Worm (Caenorhabditis elegans) whole organism, L1 larva: ENCODE results near the gene egl-4.

Source experiments
- F16B12.6 ChIP-seq: fragments of 150-350 bp; optimal IDR thresholded peaks from 2 replicates; lab custom pipeline; 2014; ENCODE audit warnings: missing biosample characterization, missing genetic modification characterization
- Y116A8C.19 ChIP-seq: sonication (generic microtip); optimal IDR thresholded peaks from 2 replicates; lab custom pipeline; 2016; ENCODE audit warnings: missing compliant biosample characterization, missing genetic modification characterization, borderline replicate concordance
- alr-1 ChIP-seq: fragments of 200-800 bp; sonication (Bioruptor generic); optimal IDR thresholded peaks from 2 replicates; lab custom pipeline; 2018; ENCODE audit warnings: borderline replicate concordance, mild to moderate bottlenecking, missing genetic modification characterization, missing compliant biosample characterization
- ama-1 ChIP-seq: fragments of 150-350 bp; optimal IDR thresholded peaks from 2 replicates; lab custom pipeline; 2014
- ceh-82 ChIP-seq, 3 experiments: fragments of 150-350 bp in 1 of 3; sonication (generic microtip) in 2 of 3; optimal IDR thresholded peaks; 2 replicates each; lab custom pipeline; 2014 to 2017; ENCODE audit warnings: missing biosample characterization in 3 of 3, missing genetic modification characterization in 3 of 3
- ces-1 ChIP-seq: fragments of 150-350 bp; optimal IDR thresholded peaks from 2 replicates; lab custom pipeline; 2014; ENCODE audit warnings: missing biosample characterization, missing genetic modification reagents, missing genetic modification characterization
- dsc-1 ChIP-seq: sonication (generic microtip); optimal IDR thresholded peaks from 2 replicates; lab custom pipeline; 2016; ENCODE audit warnings: mild to moderate bottlenecking, missing genetic modification characterization, missing compliant biosample characterization
- efl-1 ChIP-seq, 4 experiments: fragments of 150-350 bp; optimal IDR thresholded peaks in 3 of 4; peaks in 1 of 4; 1 replicate in 1 of 4; 2 replicates in 3 of 4; lab custom pipeline; 2014; ENCODE audit warnings: missing biosample characterization in 2 of 4, missing genetic modification characterization in 2 of 4, missing genetic modification reagents in 2 of 4
- egl-13 ChIP-seq: sonication (generic microtip); optimal IDR thresholded peaks from 2 replicates; lab custom pipeline; 2016; ENCODE audit warnings: missing genotype, missing genetic modification reagents, missing genetic modification characterization, missing compliant biosample characterization
- egl-27 ChIP-seq, 2 experiments: fragments of 150-350 bp in 1 of 2; sonication (generic microtip); optimal IDR thresholded peaks; 3 replicates each; lab custom pipeline; 2017 to 2018; ENCODE audit warnings: missing biosample characterization in 2 of 2, missing genetic modification characterization in 2 of 2, missing genetic modification reagents in 2 of 2
- elt-3 ChIP-seq, 6 experiments: fragments of 150-350 bp in 1 of 6; sonication (generic microtip); optimal IDR thresholded peaks; 2 replicates each; lab custom pipeline; 2017 to 2018; ENCODE audit warnings: missing biosample characterization in 6 of 6, missing genetic modification characterization in 6 of 6, inconsistent platforms in 1 of 6
- ets-5 ChIP-seq: fragments of 200-800 bp; sonication (Bioruptor generic); IDR thresholded peaks from 2 replicates; pipeline ENCODE4 v1.3.6; 2022; ENCODE audit warnings: missing genetic modification characterization, missing compliant biosample characterization
- fkh-4 ChIP-seq: sonication (generic microtip); optimal IDR thresholded peaks from 2 replicates; lab custom pipeline; 2016; ENCODE audit warnings: missing compliant biosample characterization, missing genetic modification characterization, borderline replicate concordance
- fkh-8 ChIP-seq: sonication (generic microtip); optimal IDR thresholded peaks from 2 replicates; lab custom pipeline; 2016; ENCODE audit warnings: mild to moderate bottlenecking, missing genetic modification characterization, missing compliant biosample characterization
- fos-1 ChIP-seq: fragments of 150-350 bp; optimal IDR thresholded peaks from 2 replicates; lab custom pipeline; 2014; ENCODE audit warnings: missing biosample characterization, missing genetic modification characterization
- grh-1 ChIP-seq: fragments of 200-800 bp; sonication (Bioruptor generic); IDR thresholded peaks from 2 replicates; pipeline ENCODE4 v1.3.6; 2022; ENCODE audit warnings: missing genetic modification reagents, missing genetic modification characterization, missing compliant biosample characterization
- isw-1 ChIP-seq: fragments of 200-800 bp; sonication (Bioruptor generic); IDR thresholded peaks from 2 replicates; pipeline ENCODE4 v1.3.6; 2022; ENCODE audit warnings: missing genetic modification characterization, missing compliant biosample characterization
- lin-14 ChIP-seq: fragments of 200-800 bp; sonication (Bioruptor generic); optimal IDR thresholded peaks from 2 replicates; lab custom pipeline; 2018; ENCODE audit warnings: mild to moderate bottlenecking, missing genetic modification characterization, moderate library complexity, missing compliant biosample characterization
- lin-15B ChIP-seq: fragments of 150-350 bp; sonication (generic microtip); optimal IDR thresholded peaks from 3 replicates; lab custom pipeline; 2014; ENCODE audit warnings: missing biosample characterization, missing genetic modification characterization
- mab-9 ChIP-seq: fragments of 200-800 bp; sonication (Bioruptor generic); IDR thresholded peaks from 2 replicates; pipeline ENCODE4 v1.3.6; 2022; ENCODE audit warnings: missing genetic modification reagents, missing genetic modification characterization, missing compliant biosample characterization
- nhr-12 ChIP-seq: sonication (generic microtip); optimal IDR thresholded peaks from 2 replicates; lab custom pipeline; 2017; ENCODE audit warnings: missing biosample characterization, missing genetic modification characterization
- nhr-19 ChIP-seq: fragments of 200-800 bp; sonication (Bioruptor generic); conservative IDR thresholded peaks from 2 replicates; pipeline ENCODE4 v1.3.6; 2022; ENCODE audit warnings: missing genetic modification characterization, missing compliant biosample characterization
- nhr-47 ChIP-seq: sonication (generic microtip); optimal IDR thresholded peaks from 2 replicates; lab custom pipeline; 2016; ENCODE audit warnings: mild to moderate bottlenecking, missing genetic modification characterization, moderate library complexity, missing compliant biosample characterization
- nhr-71 ChIP-seq: sonication (generic microtip); optimal IDR thresholded peaks from 2 replicates; lab custom pipeline; 2016; ENCODE audit warnings: mild to moderate bottlenecking, missing genetic modification characterization, moderate library complexity, missing compliant biosample characterization
- nhr-85 ChIP-seq: sonication (generic microtip); peaks from one replicate; lab custom pipeline; 2016; ENCODE audit warnings: missing genetic modification characterization, inconsistent platforms, missing compliant biosample characterization
- pag-3 ChIP-seq: sonication (generic microtip); optimal IDR thresholded peaks from 2 replicates; lab custom pipeline; 2017; ENCODE audit warnings: missing genetic modification characterization, mild to moderate bottlenecking, missing compliant biosample characterization, antibody characterized with exemption, borderline replicate concordance; ENCODE audit not compliant: insufficient read depth
- pax-3 ChIP-seq: fragments of 200-800 bp; sonication (Bioruptor generic); optimal IDR thresholded peaks from 2 replicates; lab custom pipeline; 2018; ENCODE audit warnings: mild to moderate bottlenecking, missing genetic modification characterization, moderate library complexity, missing compliant biosample characterization
- pqm-1 ChIP-seq: sonication (generic microtip); optimal IDR thresholded peaks from 3 replicates; lab custom pipeline; 2017; ENCODE audit warnings: missing biosample characterization, missing genetic modification characterization
- snu-23 ChIP-seq: sonication (generic microtip); optimal IDR thresholded peaks from 2 replicates; lab custom pipeline; 2016; ENCODE audit warnings: missing genetic modification characterization, missing compliant biosample characterization
- sox-4 ChIP-seq: sonication (generic microtip); optimal IDR thresholded peaks from 2 replicates; lab custom pipeline; 2016; ENCODE audit warnings: missing genetic modification characterization, missing compliant biosample characterization
- sptf-1 ChIP-seq: fragments of 150-350 bp; optimal IDR thresholded peaks from 2 replicates; lab custom pipeline; 2014; ENCODE audit warnings: missing biosample characterization, missing genetic modification characterization
- sup-37 ChIP-seq: fragments of 200-800 bp; sonication (Bioruptor generic); optimal IDR thresholded peaks from 2 replicates; lab custom pipeline; 2018; ENCODE audit warnings: mild to moderate bottlenecking, missing genetic modification characterization, missing compliant biosample characterization
- unc-130 ChIP-seq: fragments of 150-350 bp; optimal IDR thresholded peaks from 2 replicates; lab custom pipeline; 2017; ENCODE audit warnings: missing biosample characterization, missing genetic modification characterization, inconsistent platforms
- unc-86 ChIP-seq: sonication (generic microtip); optimal IDR thresholded peaks from 2 replicates; lab custom pipeline; 2016; ENCODE audit warnings: missing genetic modification characterization, missing compliant biosample characterization
- unc-98 ChIP-seq: fragments of 200-800 bp; sonication (Bioruptor generic); IDR thresholded peaks from 2 replicates; pipeline ENCODE4 v1.3.6; 2022; ENCODE audit warnings: missing genetic modification characterization, missing compliant biosample characterization
- vab-15 ChIP-seq: sonication (generic microtip); optimal IDR thresholded peaks from 2 replicates; lab custom pipeline; 2017; ENCODE audit warnings: missing genotype, mild to moderate bottlenecking, missing genetic modification characterization, missing compliant biosample characterization
- xbp-1 ChIP-seq: sonication (generic microtip); optimal IDR thresholded peaks from 2 replicates; lab custom pipeline; 2016; ENCODE audit warnings: missing genetic modification characterization, missing compliant biosample characterization
- ztf-11 ChIP-seq, 2 experiments: sonication (generic microtip); optimal IDR thresholded peaks; 2 replicates each; lab custom pipeline; 2016 to 2017; ENCODE audit warnings: missing genetic modification characterization in 2 of 2, missing biosample characterization in 1 of 2, missing compliant biosample characterization in 1 of 2
- ztf-4 ChIP-seq: fragments of 150-350 bp; optimal IDR thresholded peaks from 2 replicates; lab custom pipeline; 2014; ENCODE audit warnings: missing biosample characterization, missing genetic modification characterization

egl-4 gene

ce11 chrIV:1826737-1827136, 21.1 kb upstream of the egl-4 start (continued):
- TF ChIP-seq nhr-71 (tag; lab: Kevin White, UChicago), result peak; percentile 56
- peak in 1 of 3 experiments; percentile 21 for TF ChIP-seq ceh-82 (tag; optimal IDR thresholded peaks at IDR 0.05; lab: Kevin White, UChicago)
- no peak for TF ChIP-seq F16B12.6
- peak; percentile 24 for TF ChIP-seq egl-13
- no peak for TF ChIP-seq lin-15B (tag; lab: Kevin White, UChicago)
- TF ChIP-seq fkh-8 (tag; lab: Kevin White, UChicago), result peak; percentile 71
- TF ChIP-seq pag-3 (tag; lab: Kevin White, UChicago), result no peak
- no peak for TF ChIP-seq ces-1 (GFP tag; lab: Kevin White, UChicago)
- no peak for TF ChIP-seq dsc-1 (tag; lab: Kevin White, UChicago)
- TF ChIP-seq pax-3 (tag; lab: Kevin White, UChicago), result no peak
- no peak for TF ChIP-seq fkh-4 (tag; lab: Kevin White, UChicago)
- no peak for TF ChIP-seq pqm-1 (tag; lab: Kevin White, UChicago)
- TF ChIP-seq alr-1 (tag; lab: Kevin White, UChicago), result no peak
- TF ChIP-seq sup-37 (GFP tag; lab: Kevin White, UChicago), result no peak
- no peak for TF ChIP-seq Y116A8C.19 (tag; lab: Kevin White, UChicago)
- no peak for TF ChIP-seq egl-27 (tag; optimal IDR thresholded peaks at IDR 0.05; lab: Kevin White, UChicago)
- no peak for TF ChIP-seq ztf-4
- TF ChIP-seq elt-3 (tag; optimal IDR thresholded peaks at IDR 0.05; lab: Kevin White, UChicago), result no peak
- TF ChIP-seq ets-5, result no peak
- no peak for TF ChIP-seq ama-1 (lab: Kevin White, UChicago)
- TF ChIP-seq vab-15 (tag; lab: Kevin White, UChicago), result peak; percentile 37
- TF ChIP-seq ztf-11 (tag; optimal IDR thresholded peaks at IDR 0.05; lab: Kevin White, UChicago), result no peak
- TF ChIP-seq unc-86 (tag; lab: Kevin White, UChicago), result no peak
- peak; percentile 19 for TF ChIP-seq snu-23
- peak; percentile 13 for TF ChIP-seq xbp-1 (tag; lab: Kevin White, UChicago)
- peak; percentile 54 for TF ChIP-seq nhr-47 (tag; lab: Kevin White, UChicago)
- no peak for TF ChIP-seq unc-98 (GFP tag; lab: Robert Waterston, UW)
- no peak for TF ChIP-seq sox-4
- no peak for TF ChIP-seq mab-9
- TF ChIP-seq nhr-12, result no peak
- no peak for TF ChIP-seq nhr-85 (tag; lab: Kevin White, UChicago)
- TF ChIP-seq unc-130, result no peak
- no peak for TF ChIP-seq fos-1 (tag; lab: Kevin White, UChicago)

ce11 chrIV:1827362-1827761, 20.5 kb upstream of the egl-4 start:
- TF ChIP-seq lin-14 (GFP tag; lab: Kevin White, UChicago) (peak; percentile 51), unc-86 (tag; lab: Kevin White, UChicago) (peak; percentile 24), efl-1 (optimal IDR thresholded peaks at IDR 0.05; lab: Kevin White, UChicago) (no peak), efl-1 (GFP tag; optimal IDR thresholded peaks at IDR 0.05 in 1 of 2; lab: Kevin White, UChicago) (peak in 1 of 2 experiments; percentile 81), sptf-1 (no peak), pag-3 (tag; lab: Kevin White, UChicago) (no peak)

- TF ChIP-seq unc-98 (GFP tag; lab: Robert Waterston, UW) (peak; percentile 79), ets-5 (0 out of 2 replicates have a peak, but pooled peaks have one; percentile 99), nhr-19 (GFP tag; lab: Robert Waterston, UW) (peak; percentile 54; the same call in 1 of the 2 replicates), isw-1 (peak; percentile 41; the same call in 1 of the 2 replicates), grh-1 (GFP tag; lab: Robert Waterston, UW) (peak; percentile 74)
Observed at ce11 chrIV:1831174-1831573, 16.7 kb upstream of the egl-4 start.
